Worm (Caenorhabditis elegans): Measurements from ENCODE around the gene T26H5.4.

T26H5.4 gene

DNA sequence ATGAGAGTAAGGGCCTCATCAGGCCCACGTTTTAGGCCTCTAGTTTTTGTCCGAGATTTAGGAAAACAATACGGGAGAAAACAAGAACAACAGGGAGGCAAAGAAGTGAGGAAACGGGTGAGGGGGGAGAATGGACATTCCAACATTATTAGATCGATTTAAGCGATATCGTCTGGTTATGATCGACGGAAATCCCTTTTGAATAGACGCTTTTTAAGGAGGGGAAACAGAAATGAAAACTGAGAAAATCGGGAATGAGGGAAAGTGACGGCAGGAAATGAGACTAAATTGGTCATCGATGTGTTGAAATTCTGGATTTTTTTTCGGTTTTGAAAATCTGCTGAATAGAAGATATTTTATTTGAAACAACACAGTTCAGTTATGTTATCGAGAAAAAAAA lies 15.9 kb upstream of the T26H5.4 start, which contains the start of gene rocf-1:
Gene rocf-1 (minus strand): TSS at position 101 of the 400 bp plus-strand sequence.
- TF ChIP-seq ceh-13 (GFP tag; optimal IDR thresholded peaks at IDR 0.05) = no peak
- TF ChIP-seq B0310.2 (tag; optimal IDR thresholded peaks at IDR 0.05) = no peak
- no peak for TF ChIP-seq F13C5.2 (tag; optimal IDR thresholded peaks at IDR 0.05)
- no peak for TF ChIP-seq ets-7 (tag; optimal IDR thresholded peaks at IDR 0.05)
- TF ChIP-seq ceh-36 (tag; optimal IDR thresholded peaks at IDR 0.05) = no peak
- TF ChIP-seq tbx-37 (GFP tag; conservative IDR thresholded peaks at IDR 0.05) = no peak
- no peak for TF ChIP-seq hmg-4 (GFP tag; optimal IDR thresholded peaks at IDR 0.05)
- TF ChIP-seq scrt-1 (GFP tag; IDR thresholded peaks at IDR 0.05) = no peak
- TF ChIP-seq flt-1 (GFP tag; IDR thresholded peaks at IDR 0.05) = no peak
- no peak for TF ChIP-seq hnd-1 (tag; optimal IDR thresholded peaks at IDR 0.05)
- no peak for TF ChIP-seq aly-1 (tag; optimal IDR thresholded peaks at IDR 0.05)
- no peak for TF ChIP-seq tra-4 (tag; optimal IDR thresholded peaks at IDR 0.05)
- TF ChIP-seq hmbx-1 (tag; optimal IDR thresholded peaks at IDR 0.05) = no peak
- TF ChIP-seq pes-1 (GFP tag; IDR thresholded peaks at IDR 0.05) = no peak

DNA sequence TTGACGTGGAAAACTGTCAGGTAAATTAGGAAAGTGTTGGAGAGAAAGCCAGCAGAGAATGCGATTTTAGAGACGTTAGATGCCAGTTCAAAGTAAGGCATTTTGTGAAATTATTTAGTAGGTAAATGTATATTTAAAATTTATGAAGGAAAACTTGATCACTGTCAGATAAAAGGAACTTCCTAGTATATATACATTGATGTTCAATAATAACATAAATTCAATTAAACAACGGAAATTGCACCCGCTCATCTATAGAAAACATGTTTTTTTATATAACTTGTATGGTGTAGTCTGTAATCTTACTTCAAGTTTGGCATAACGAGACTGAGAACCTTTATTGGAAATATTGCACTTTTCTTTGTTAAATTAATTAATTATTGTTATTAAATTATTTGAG lies 10.6 kb upstream of the T26H5.4 start, which contains the start of gene str-71:
Gene str-71 (minus strand): TSS at position 101 of the 400 bp plus-strand sequence.
- TF ChIP-seq sea-1 (GFP tag; conservative IDR thresholded peaks at IDR 0.05) = no peak
- no peak for TF ChIP-seq ama-1 (optimal IDR thresholded peaks at IDR 0.05)
- no peak for TF ChIP-seq ceh-36 (tag; optimal IDR thresholded peaks at IDR 0.05)
- TF ChIP-seq tbx-11 (GFP tag; IDR thresholded peaks at IDR 0.05) = no peak
- TF ChIP-seq scrt-1 (GFP tag; IDR thresholded peaks at IDR 0.05) = no peak
- no peak for TF ChIP-seq aly-1 (tag; optimal IDR thresholded peaks at IDR 0.05)
- no peak for TF ChIP-seq pes-1 (GFP tag; IDR thresholded peaks at IDR 0.05)
- TF ChIP-seq flt-1 (GFP tag; IDR thresholded peaks at IDR 0.05) = no peak

- no peak for TF ChIP-seq pes-1 (GFP tag; IDR thresholded peaks at IDR 0.05)
- no peak for TF ChIP-seq flt-1 (GFP tag; IDR thresholded peaks at IDR 0.05)
- no peak for TF ChIP-seq tbx-11 (GFP tag; IDR thresholded peaks at IDR 0.05)
- no peak for TF ChIP-seq ets-7 (tag; optimal IDR thresholded peaks at IDR 0.05)
- no peak for TF ChIP-seq hmbx-1 (tag; optimal IDR thresholded peaks at IDR 0.05)
- no peak for TF ChIP-seq hnd-1 (tag; optimal IDR thresholded peaks at IDR 0.05)
- TF ChIP-seq hmg-4 (GFP tag; optimal IDR thresholded peaks at IDR 0.05) = no peak
- TF ChIP-seq ama-1 (optimal IDR thresholded peaks at IDR 0.05) = no peak
- TF ChIP-seq scrt-1 (GFP tag; IDR thresholded peaks at IDR 0.05) = no peak
- no peak for TF ChIP-seq ceh-36 (tag; optimal IDR thresholded peaks at IDR 0.05)
Measured at ce11 chrV:15454322-15454721, 5.8 kb upstream of the T26H5.4 start.

DNA sequence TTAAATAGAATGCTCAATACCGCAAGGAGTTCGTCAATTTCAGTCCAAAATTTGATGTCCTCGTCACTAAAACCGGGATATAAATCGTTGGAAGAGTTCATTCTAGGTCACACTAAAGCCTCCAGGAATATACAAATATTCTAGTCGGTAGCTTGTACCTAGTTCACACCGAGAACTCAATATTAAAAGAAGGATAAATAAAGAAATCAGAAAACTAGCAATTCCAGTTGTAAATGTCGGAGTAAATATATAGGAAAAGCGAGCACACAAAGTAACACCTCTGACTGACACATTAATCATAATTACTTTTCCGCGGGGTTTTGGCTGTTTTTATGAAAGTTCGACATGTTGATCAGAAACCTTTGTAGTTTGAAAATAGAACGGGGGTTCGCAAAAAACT lies 2.9 kb upstream of the T26H5.4 start, which contains the start of gene srw-33:
Gene srw-33 (minus strand): TSS at position 101 of the 400 bp plus-strand sequence.
- TF ChIP-seq hmg-4 (GFP tag; optimal IDR thresholded peaks at IDR 0.05) (no peak), tra-4 (tag; optimal IDR thresholded peaks at IDR 0.05) (no peak), B0310.2 (tag; optimal IDR thresholded peaks at IDR 0.05) (no peak), F13C5.2 (tag; optimal IDR thresholded peaks at IDR 0.05) (no peak), ets-7 (tag; optimal IDR thresholded peaks at IDR 0.05) (no peak), tbx-11 (GFP tag; IDR thresholded peaks at IDR 0.05) (no peak), ama-1 (optimal IDR thresholded peaks at IDR 0.05) (no peak), aly-1 (tag; optimal IDR thresholded peaks at IDR 0.05) (no peak), pes-1 (GFP tag; IDR thresholded peaks at IDR 0.05) (no peak), flt-1 (GFP tag; IDR thresholded peaks at IDR 0.05) (no peak), sea-1 (GFP tag; conservative IDR thresholded peaks at IDR 0.05) (no peak)

DNA sequence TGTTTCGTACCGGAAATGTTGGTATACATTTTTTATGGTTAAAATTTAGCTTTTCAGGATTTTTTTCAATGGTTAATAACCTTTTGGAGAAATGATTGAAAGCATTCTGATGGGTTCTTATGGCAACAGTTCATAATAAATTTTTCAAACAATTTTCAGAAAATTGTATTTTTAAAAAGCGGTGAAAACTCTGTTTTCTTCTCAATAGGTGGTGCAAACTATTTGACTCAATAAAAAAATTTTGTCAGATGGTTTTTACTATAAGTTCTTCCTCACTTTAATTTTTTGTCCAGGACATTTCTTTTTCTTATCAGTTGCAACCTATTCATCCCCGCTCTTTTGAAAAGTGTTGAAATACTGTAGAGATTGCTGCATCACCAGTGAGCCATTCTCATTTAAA lies 364 bp upstream of the T26H5.4 start, which contains the start of gene T26H5.14:
Gene T26H5.14 (plus strand): TSS at position 301 of the 400 bp plus-strand sequence.
- no peak for TF ChIP-seq tbx-11 (GFP tag; IDR thresholded peaks at IDR 0.05)
- TF ChIP-seq sea-1 (GFP tag; conservative IDR thresholded peaks at IDR 0.05) = no peak
- no peak for TF ChIP-seq F13C5.2 (tag; optimal IDR thresholded peaks at IDR 0.05)
- TF ChIP-seq hmbx-1 (tag; optimal IDR thresholded peaks at IDR 0.05) = no peak
- no peak for TF ChIP-seq hmg-4 (GFP tag; optimal IDR thresholded peaks at IDR 0.05)
- TF ChIP-seq pes-1 (GFP tag; IDR thresholded peaks at IDR 0.05) = no peak
- no peak for TF ChIP-seq ceh-13 (GFP tag; optimal IDR thresholded peaks at IDR 0.05)
- TF ChIP-seq flt-1 (GFP tag; IDR thresholded peaks at IDR 0.05) = no peak
- no peak for TF ChIP-seq tra-4 (tag; optimal IDR thresholded peaks at IDR 0.05)
- no peak for TF ChIP-seq B0310.2 (tag; optimal IDR thresholded peaks at IDR 0.05)
- TF ChIP-seq ama-1 (optimal IDR thresholded peaks at IDR 0.05) = no peak
- TF ChIP-seq ceh-36 (tag; optimal IDR thresholded peaks at IDR 0.05) = no peak
- TF ChIP-seq ets-7 (tag; optimal IDR thresholded peaks at IDR 0.05) = no peak

ce11 chrV:15445437-15445836 lies 3.1 kb downstream of the T26H5.4 start, which contains the start of gene srh-239:
Gene srh-239 (plus strand): TSS chrV:15445737.
- TF ChIP-seq B0310.2 (tag; optimal IDR thresholded peaks at IDR 0.05) = no peak
- TF ChIP-seq scrt-1 (GFP tag; IDR thresholded peaks at IDR 0.05) = no peak
- no peak for TF ChIP-seq tbx-37 (GFP tag; conservative IDR thresholded peaks at IDR 0.05)
- no peak for TF ChIP-seq ama-1 (optimal IDR thresholded peaks at IDR 0.05)
- no peak for TF ChIP-seq hmbx-1 (tag; optimal IDR thresholded peaks at IDR 0.05)
- no peak for TF ChIP-seq hmg-4 (GFP tag; optimal IDR thresholded peaks at IDR 0.05)
- TF ChIP-seq ceh-36 (tag; optimal IDR thresholded peaks at IDR 0.05) = no peak
- TF ChIP-seq ets-7 (tag; optimal IDR thresholded peaks at IDR 0.05) = no peak
- TF ChIP-seq tra-4 (tag; optimal IDR thresholded peaks at IDR 0.05) = no peak
- no peak for TF ChIP-seq aly-1 (tag; optimal IDR thresholded peaks at IDR 0.05)
- no peak for TF ChIP-seq tbx-11 (GFP tag; IDR thresholded peaks at IDR 0.05)
- no peak for TF ChIP-seq flt-1 (GFP tag; IDR thresholded peaks at IDR 0.05)
- no peak for TF ChIP-seq sea-1 (GFP tag; conservative IDR thresholded peaks at IDR 0.05)
- no peak for TF ChIP-seq hnd-1 (tag; optimal IDR thresholded peaks at IDR 0.05)
- TF ChIP-seq ceh-13 (GFP tag; optimal IDR thresholded peaks at IDR 0.05) = no peak
- TF ChIP-seq pes-1 (GFP tag; IDR thresholded peaks at IDR 0.05) = no peak
- no peak for TF ChIP-seq F13C5.2 (tag; optimal IDR thresholded peaks at IDR 0.05)

- TF ChIP-seq flt-1 (GFP tag; IDR thresholded peaks at IDR 0.05) = no peak
- no peak for TF ChIP-seq aly-1 (tag; optimal IDR thresholded peaks at IDR 0.05)
- no peak for TF ChIP-seq tra-4 (tag; optimal IDR thresholded peaks at IDR 0.05)
- TF ChIP-seq scrt-1 (GFP tag; IDR thresholded peaks at IDR 0.05) = no peak
- no peak for TF ChIP-seq hmg-4 (GFP tag; optimal IDR thresholded peaks at IDR 0.05)
- no peak for TF ChIP-seq B0310.2 (tag; optimal IDR thresholded peaks at IDR 0.05)
- no peak for TF ChIP-seq sea-1 (GFP tag; conservative IDR thresholded peaks at IDR 0.05)
Measured at ce11 chrV:15444615-15445014, 3.9 kb downstream of the T26H5.4 start, which contains the start of gene T26H5.9. Gene T26H5.9 (plus strand): TSS chrV:15444916.
